Worm (Caenorhabditis elegans): ENCODE measurements around the gene K12H6.6.
A peak's percentile ranks its signal among the peaks of the same experiment; 100 is the strongest.

K12H6.6 gene

ce11 chrII:2827859-2828403 lies 3.1 kb downstream of the K12H6.6 start, which contains the start of gene K12H6.8 (continued):
- TF ChIP-seq chd-7 (tag; optimal IDR thresholded peaks at IDR 0.05) = no peak
- no peak for TF ChIP-seq F55B11.4 (tag; optimal IDR thresholded peaks at IDR 0.05; ENCODE audit: borderline replicate concordance, insufficient read depth)
- peak; percentile 69 for TF ChIP-seq zfh-2 (GFP tag; conservative IDR thresholded peaks at IDR 0.05)
- TF ChIP-seq madf-6 (GFP tag; IDR thresholded peaks at IDR 0.05) = no peak
- no peak for TF ChIP-seq egl-18 (GFP tag; IDR thresholded peaks at IDR 0.05)
- no peak for TF ChIP-seq D2030.7 (GFP tag; IDR thresholded peaks at IDR 0.05)
- no peak for TF ChIP-seq ama-1 (optimal IDR thresholded peaks at IDR 0.05)
- no peak for TF ChIP-seq ama-1 (GFP tag; optimal IDR thresholded peaks at IDR 0.05)
- TF ChIP-seq bed-1 (GFP tag; IDR thresholded peaks at IDR 0.05) = no peak
- TF ChIP-seq C17E4.6 (GFP tag; IDR thresholded peaks at IDR 0.05) = no peak
- TF ChIP-seq ztf-25 (GFP tag; IDR thresholded peaks at IDR 0.05) = no peak

ce11 chrII:2826073-2826472 lies 5.0 kb downstream of the K12H6.6 start, which contains the start of gene K12H6.5:
Gene K12H6.5, minus strand, starts transcription at chrII:2826173.
- no peak for TF ChIP-seq F37B4.10 (GFP tag; IDR thresholded peaks at IDR 0.05)
- TF ChIP-seq lin-26 (GFP tag; IDR thresholded peaks at IDR 0.05) = no peak
- no peak for TF ChIP-seq rpc-1 (optimal IDR thresholded peaks at IDR 0.05)
- no peak for TF ChIP-seq rpc-1 (tag; optimal IDR thresholded peaks at IDR 0.05)
- no peak for TF ChIP-seq egl-18 (GFP tag; IDR thresholded peaks at IDR 0.05)
- TF ChIP-seq tlf-1 (GFP tag; optimal IDR thresholded peaks at IDR 0.05) = no peak
- no peak for TF ChIP-seq attf-5 (GFP tag; optimal IDR thresholded peaks at IDR 0.05)
- no peak for TF ChIP-seq madf-8 (GFP tag; conservative IDR thresholded peaks at IDR 0.05)
- TF ChIP-seq bed-2 (GFP tag; IDR thresholded peaks at IDR 0.05) = no peak
- no peak for TF ChIP-seq zfh-2 (GFP tag; conservative IDR thresholded peaks at IDR 0.05)
- no peak for TF ChIP-seq F57A8.1 (GFP tag; optimal IDR thresholded peaks at IDR 0.05)
- no peak for TF ChIP-seq attf-3 (GFP tag; conservative IDR thresholded peaks at IDR 0.05)
- no peak for TF ChIP-seq rcor-1 (GFP tag; IDR thresholded peaks at IDR 0.05)

- TF ChIP-seq repo-1 (tag; optimal IDR thresholded peaks at IDR 0.05) = no peak
- no peak for TF ChIP-seq pbrm-1 (GFP tag; IDR thresholded peaks at IDR 0.05)
- no peak for TF ChIP-seq lin-40 (tag; optimal IDR thresholded peaks at IDR 0.05)
- no peak for TF ChIP-seq Y67H2A.10 (GFP tag; conservative IDR thresholded peaks at IDR 0.05)
- no peak for TF ChIP-seq lin-54 (GFP tag; optimal IDR thresholded peaks at IDR 0.05)
- no peak for TF ChIP-seq lin-26 (GFP tag; IDR thresholded peaks at IDR 0.05)
- TF ChIP-seq ceh-27 (GFP tag; optimal IDR thresholded peaks at IDR 0.05) = no peak
Measured at ce11 chrII:2824169-2824568, 6.9 kb downstream of the K12H6.6 start, which contains the start of the genes K12H6.4 and K12H6.9. Gene K12H6.4, minus strand, starts transcription at chrII:2824269. Gene K12H6.9, plus strand, starts transcription at chrII:2824404.

- no peak for TF ChIP-seq tlf-1 (GFP tag; optimal IDR thresholded peaks at IDR 0.05)
- no peak for TF ChIP-seq efl-1 (GFP tag; optimal IDR thresholded peaks at IDR 0.05)
- TF ChIP-seq dpff-1 (tag; optimal IDR thresholded peaks at IDR 0.05) = no peak
- no peak for TF ChIP-seq lir-1 (GFP tag; conservative IDR thresholded peaks at IDR 0.05)
- no peak for TF ChIP-seq tbp1 (GFP tag; optimal IDR thresholded peaks at IDR 0.05)
- TF ChIP-seq dpl-1 (GFP tag; optimal IDR thresholded peaks at IDR 0.05) = no peak
- TF ChIP-seq sea-2 (GFP tag; IDR thresholded peaks at IDR 0.05) = no peak
- no peak for TF ChIP-seq zim-3 (tag; optimal IDR thresholded peaks at IDR 0.05)
- TF ChIP-seq athp-1 (tag; optimal IDR thresholded peaks at IDR 0.05) = no peak
- TF ChIP-seq die-1 (tag; optimal IDR thresholded peaks at IDR 0.05) = no peak
- TF ChIP-seq lag-1 (GFP tag; IDR thresholded peaks at IDR 0.05) = no peak
- no peak for TF ChIP-seq rec-8 (tag; optimal IDR thresholded peaks at IDR 0.05)
- no peak for TF ChIP-seq madf-3 (GFP tag; IDR thresholded peaks at IDR 0.05)
- TF ChIP-seq F23B12.7 (tag; optimal IDR thresholded peaks at IDR 0.05; ENCODE audit: insufficient read depth) = no peak
- no peak for TF ChIP-seq ztf-3 (GFP tag; optimal IDR thresholded peaks at IDR 0.05)
- no peak for TF ChIP-seq unc-62 (GFP tag; optimal IDR thresholded peaks at IDR 0.05)
- TF ChIP-seq lin-54 (GFP tag; optimal IDR thresholded peaks at IDR 0.05) = no peak
- no peak for TF ChIP-seq ceh-100 (GFP tag; IDR thresholded peaks at IDR 0.05)
- TF ChIP-seq lin-26 (GFP tag; IDR thresholded peaks at IDR 0.05) = no peak
Measured at ce11 chrII:2822435-2822920, 8.6 kb downstream of the K12H6.6 start, which contains the start of the genes fut-4 and K12H6.10. Gene fut-4, minus strand, starts transcription at chrII:2822535. Gene K12H6.10, plus strand, starts transcription at chrII:2822870.

All from whole organism, young adult.